Fruit fly (Drosophila melanogaster): ENCODE results near the gene wek.

- no peak for TF ChIP-seq br (GFP tag; optimal IDR thresholded peaks at IDR 0.05)
- TF ChIP-seq Mio (GFP tag; optimal IDR thresholded peaks at IDR 0.05), result no peak
- TF ChIP-seq lola (GFP tag; optimal IDR thresholded peaks at IDR 0.05), result no peak
- no peak for TF ChIP-seq Dfd (GFP tag; optimal IDR thresholded peaks at IDR 0.05)
Observed at dm6 chr2L:15751259-15751555, 16.9 kb downstream of the wek start.
